Fruit fly (Drosophila melanogaster): ENCODE results near the gene ninaG.

DNA sequence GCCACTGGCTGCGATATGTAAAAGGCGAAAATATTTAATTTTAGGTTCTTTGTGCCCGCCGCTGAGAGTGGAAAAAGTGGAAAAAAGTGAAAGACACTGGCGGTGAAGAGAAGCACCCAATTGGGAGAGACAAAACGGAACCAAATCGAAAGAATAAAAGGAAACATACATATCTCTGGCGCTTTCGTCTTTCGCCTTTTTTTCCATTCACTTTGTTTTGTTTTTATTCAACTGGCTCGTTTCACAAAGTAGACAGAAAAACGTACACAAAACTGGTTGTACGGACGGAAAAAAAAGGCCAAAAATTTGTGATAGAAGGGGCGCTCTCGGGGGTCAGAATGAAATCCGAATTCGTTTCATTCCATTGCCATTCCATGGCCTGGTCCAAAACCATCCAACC is 28.2 kb upstream of the ninaG start:
- TF ChIP-seq insv (optimal IDR thresholded peaks at IDR 0.05) (no peak), h (optimal IDR thresholded peaks at IDR 0.05) (no peak)
